Fruit fly (Drosophila melanogaster) S2 (cell line): ENCODE measurements around the gene CG32278.

ENCODE experiments used
- CG8478 ChIP-seq: fragments of >200 bp; optimal IDR thresholded peaks from 2 replicates; lab custom pipeline; 2018
- CTCF ChIP-seq, 2 experiments: fragments of >200 bp; optimal IDR thresholded peaks; 2 replicates each; lab custom pipeline; 2018

CG32278 gene

dm6 chr3L:3208895-3209294 lies 39.8 kb downstream of the CG32278 start, which contains the start of the genes CG32269 and CG32270:
TSS of gene CG32269 (minus strand) at chr3L:3208985.
TSS of gene CG32270 (minus strand) at chr3L:3208985.
- TF ChIP-seq CG8478 (lab: Kevin White, UChicago) (no peak), CTCF (optimal IDR thresholded peaks at IDR 0.05; lab: Kevin White, UChicago) (no peak)

DNA sequence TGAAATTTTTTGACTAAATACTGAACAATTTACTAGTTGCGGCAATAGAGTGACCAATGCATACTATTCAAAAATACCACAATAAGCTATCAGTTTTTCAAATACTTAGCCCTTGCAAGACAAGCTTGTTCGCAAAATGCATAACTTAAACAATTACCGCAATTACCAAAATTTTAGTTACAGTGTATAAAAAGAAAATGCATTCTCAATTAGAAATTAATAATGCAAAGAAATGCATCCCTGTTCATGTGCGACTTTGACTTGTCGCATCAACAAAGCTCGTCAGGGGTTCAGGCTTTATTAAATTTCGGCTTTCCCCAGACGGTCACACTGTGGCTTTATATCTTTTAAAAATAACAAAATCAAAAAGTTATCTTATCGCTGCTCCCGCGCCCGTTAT lies 49.8 kb downstream of the CG32278 start, which contains the start of the genes hob and nSMase:
hob (minus strand) TSS at position 62 of the 400 bp plus-strand sequence.
nSMase (plus strand) TSS at position 298 of the 400 bp plus-strand sequence.
- TF ChIP-seq CTCF (optimal IDR thresholded peaks at IDR 0.05; lab: Kevin White, UChicago) = no peak
- no peak for TF ChIP-seq CG8478 (lab: Kevin White, UChicago)
